Fruit fly (Drosophila melanogaster) whole organism, embryonic: ENCODE measurements around the gene Hsp110.

Source experiments
- Awh ChIP-seq: fragments of 200-800 bp; sonication (Bioruptor generic); IDR thresholded peaks from 2 replicates; pipeline ENCODE4, ENCODE4 v1.3.6; 2022; ENCODE audit warnings: missing biosample characterization, missing genetic modification characterization
- B-H1 ChIP-seq: fragments of 200-800 bp; sonication (Bioruptor generic); IDR thresholded peaks from 3 replicates; pipeline ENCODE4 v1.3.6; 2022; ENCODE audit warnings: missing biosample characterization, missing genetic modification characterization
- CG11398 ChIP-seq: fragments of 200-800 bp; sonication (Bioruptor generic); optimal IDR thresholded peaks from 2 replicates; lab custom pipeline; 2016; ENCODE audit warnings: missing biosample characterization, missing genetic modification characterization
- CG11723 ChIP-seq: fragments of 200-800 bp; sonication (Bioruptor generic); optimal IDR thresholded peaks from 2 replicates; lab custom pipeline; 2017; ENCODE audit warnings: missing biosample characterization, mild to moderate bottlenecking, missing genetic modification characterization
- CG12744 ChIP-seq: fragments of 200-800 bp; sonication (Bioruptor generic); optimal IDR thresholded peaks from 2 replicates; lab custom pipeline; 2016; ENCODE audit warnings: missing biosample characterization, missing genetic modification characterization
- CG13424 ChIP-seq: fragments of 200-800 bp; sonication (Bioruptor generic); optimal IDR thresholded peaks from 2 replicates; lab custom pipeline; 2019; ENCODE audit warnings: missing biosample characterization, mild to moderate bottlenecking, missing genetic modification characterization, moderate library complexity
- CG17568 ChIP-seq: fragments of 200-800 bp; sonication (Bioruptor generic); optimal IDR thresholded peaks from 2 replicates; lab custom pipeline; 2018; ENCODE audit warnings: missing biosample characterization, mild to moderate bottlenecking, missing genetic modification characterization, moderate library complexity
- CG18599 ChIP-seq: fragments of 200-800 bp; sonication (Bioruptor generic); optimal IDR thresholded peaks from 3 replicates; lab custom pipeline; 2017; ENCODE audit warnings: missing biosample characterization, missing genetic modification characterization, mild to moderate bottlenecking, moderate library complexity, missing genetic modification reagents
- CG18764 ChIP-seq: fragments of 200-800 bp; sonication (Bioruptor generic); optimal IDR thresholded peaks from 3 replicates; lab custom pipeline; 2016; ENCODE audit warnings: missing biosample characterization, missing genetic modification characterization
- CG2875 ChIP-seq: fragments of 200-800 bp; sonication (Bioruptor generic); optimal IDR thresholded peaks from 2 replicates; lab custom pipeline; 2017; ENCODE audit warnings: missing biosample characterization, mild to moderate bottlenecking, missing genetic modification characterization, missing genetic modification reagents
- CG3065 ChIP-seq: fragments of 200-800 bp; sonication (Bioruptor generic); optimal IDR thresholded peaks from 2 replicates; lab custom pipeline; 2016; ENCODE audit warnings: missing biosample characterization, missing genetic modification characterization
- CG34376 ChIP-seq: fragments of 200-800 bp; sonication (Bioruptor generic); optimal IDR thresholded peaks from 2 replicates; lab custom pipeline; 2018; ENCODE audit warnings: missing biosample characterization, mild to moderate bottlenecking, missing genetic modification characterization
- CG6175 ChIP-seq: fragments of 200-800 bp; sonication (Bioruptor generic); IDR thresholded peaks from 3 replicates; pipeline ENCODE4 v1.3.6; 2022; ENCODE audit warnings: missing biosample characterization, missing genetic modification characterization
- CG6854 ChIP-seq: fragments of 200-800 bp; sonication (Bioruptor generic); optimal IDR thresholded peaks from 3 replicates; lab custom pipeline; 2017; ENCODE audit warnings: missing biosample characterization, mild to moderate bottlenecking, missing genetic modification characterization
- CG7839 ChIP-seq: fragments of 200-800 bp; sonication (Bioruptor generic); optimal IDR thresholded peaks from 3 replicates; lab custom pipeline; 2018; ENCODE audit warnings: missing biosample characterization, mild to moderate bottlenecking, missing genetic modification characterization, moderate library complexity
- CG7963 ChIP-seq: fragments of 200-800 bp; sonication (Bioruptor generic); IDR thresholded peaks from 3 replicates; pipeline ENCODE4 v1.3.6; 2022; ENCODE audit warnings: missing biosample characterization, missing genetic modification characterization; ENCODE audit not compliant: partially characterized antibody
- CG8089 ChIP-seq: fragments of 200-800 bp; sonication (Bioruptor generic); optimal IDR thresholded peaks from 3 replicates; lab custom pipeline; 2016; ENCODE audit warnings: missing biosample characterization, missing genetic modification characterization
- CG8388 ChIP-seq: fragments of 200-800 bp; sonication (Bioruptor generic); optimal IDR thresholded peaks from 2 replicates; lab custom pipeline; 2019; ENCODE audit warnings: missing biosample characterization, mild to moderate bottlenecking, missing genetic modification characterization, moderate library complexity
- CG9932 ChIP-seq: fragments of 200-800 bp; sonication (Bioruptor generic); IDR thresholded peaks from 2 replicates; pipeline ENCODE4 v1.3.6; 2022; ENCODE audit warnings: missing biosample characterization, missing genetic modification characterization
- Chrac-16 ChIP-seq: fragments of 200-800 bp; sonication (Bioruptor generic); optimal IDR thresholded peaks from 3 replicates; lab custom pipeline; 2016; ENCODE audit warnings: missing biosample characterization, missing genetic modification characterization
- Gsc ChIP-seq: fragments of 200-800 bp; sonication (Bioruptor generic); IDR thresholded peaks from 2 replicates; pipeline ENCODE4 v1.3.6; 2022; ENCODE audit warnings: missing biosample characterization, missing genetic modification characterization
- HHEX ChIP-seq: fragments of 200-800 bp; sonication (Bioruptor generic); optimal IDR thresholded peaks from 3 replicates; lab custom pipeline; 2017; ENCODE audit warnings: missing biosample characterization, mild to moderate bottlenecking, missing genetic modification characterization, missing genetic modification reagents
- Lpt ChIP-seq: fragments of >200 bp; optimal IDR thresholded peaks from 2 replicates; lab custom pipeline; 2018; ENCODE audit warnings: missing biosample characterization, missing genetic modification characterization
- Sry-δ ChIP-seq: fragments of 200-800 bp; sonication (Bioruptor generic); optimal IDR thresholded peaks from 2 replicates; lab custom pipeline; 2016; ENCODE audit warnings: missing biosample characterization, missing genetic modification characterization
- Tbp ChIP-seq: fragments of >200 bp; optimal IDR thresholded peaks from 2 replicates; lab custom pipeline; 2018; ENCODE audit warnings: missing biosample characterization, missing genetic modification characterization
- Trl ChIP-seq, 3 experiments: fragments of >200 bp in 2 of 3; fragments of 200-800 bp in 1 of 3; sonication (Bioruptor generic) in 1 of 3; optimal IDR thresholded peaks; 2 replicates in 1 of 3; 3 replicates in 2 of 3; lab custom pipeline; 2016 to 2017; ENCODE audit warnings: missing biosample characterization in 1 of 3, missing genetic modification characterization in 1 of 3
- Vsx1 ChIP-seq: fragments of 200-800 bp; sonication (Bioruptor generic); optimal IDR thresholded peaks from 2 replicates; lab custom pipeline; 2017; ENCODE audit warnings: missing biosample characterization, mild to moderate bottlenecking, missing genetic modification characterization, missing genetic modification reagents
- ab ChIP-seq: fragments of 200-800 bp; sonication (Bioruptor generic); optimal IDR thresholded peaks from 2 replicates; lab custom pipeline; 2016; ENCODE audit warnings: missing biosample characterization, missing genetic modification characterization
- ato ChIP-seq: fragments of 200-800 bp; sonication (Bioruptor generic); IDR thresholded peaks from 2 replicates; pipeline ENCODE4 v1.3.6; 2022; ENCODE audit warnings: missing biosample characterization, missing genetic modification characterization; ENCODE audit not compliant: partially characterized antibody
- danr ChIP-seq: fragments of 200-800 bp; sonication (Bioruptor generic); IDR thresholded peaks from 2 replicates; pipeline ENCODE4 v1.3.6; 2022; ENCODE audit warnings: missing biosample characterization, missing genetic modification characterization
- dati ChIP-seq: fragments of 200-800 bp; sonication (Bioruptor generic); IDR thresholded peaks from 2 replicates; pipeline ENCODE4 v1.3.6; 2022; ENCODE audit warnings: missing biosample characterization, missing genetic modification characterization
- disco-r ChIP-seq: fragments of 200-800 bp; sonication (Bioruptor generic); optimal IDR thresholded peaks from 2 replicates; lab custom pipeline; 2016; ENCODE audit warnings: missing biosample characterization, missing genetic modification characterization
- dmrt99B ChIP-seq: fragments of 200-800 bp; sonication (Bioruptor generic); optimal IDR thresholded peaks from 2 replicates; lab custom pipeline; 2018; ENCODE audit warnings: missing biosample characterization, mild to moderate bottlenecking, missing genetic modification characterization, moderate library complexity
- dysf ChIP-seq: fragments of 200-800 bp; sonication (Bioruptor generic); IDR thresholded peaks from 3 replicates; pipeline ENCODE4 v1.3.6; 2022; ENCODE audit warnings: missing biosample characterization, missing genetic modification characterization
- esg ChIP-seq: fragments of 200-800 bp; sonication (Bioruptor generic); conservative IDR thresholded peaks from 2 replicates; pipeline ENCODE4 v1.3.6; 2022; ENCODE audit warnings: missing biosample characterization, missing genetic modification characterization
- exex ChIP-seq: fragments of 200-800 bp; sonication (Bioruptor generic); optimal IDR thresholded peaks from 4 replicates; lab custom pipeline; 2018; ENCODE audit warnings: missing biosample characterization, mild to moderate bottlenecking, missing genetic modification characterization, moderate library complexity
- eyg ChIP-seq: fragments of 200-800 bp; sonication (Bioruptor generic); optimal IDR thresholded peaks from 3 replicates; lab custom pipeline; 2016; ENCODE audit warnings: missing biosample characterization, missing genetic modification characterization
- grau ChIP-seq: fragments of 200-800 bp; optimal IDR thresholded peaks from 3 replicates; lab custom pipeline; 2019; ENCODE audit warnings: missing biosample characterization, mild to moderate bottlenecking, missing genetic modification characterization, moderate library complexity
- gro ChIP-seq: fragments of 200-800 bp; sonication (Bioruptor generic); optimal IDR thresholded peaks from 2 replicates; lab custom pipeline; 2016; ENCODE audit warnings: missing biosample characterization, missing genetic modification characterization
- jing ChIP-seq: fragments of 200-800 bp; sonication (Bioruptor generic); optimal IDR thresholded peaks from 2 replicates; lab custom pipeline; 2018; ENCODE audit warnings: missing biosample characterization, mild to moderate bottlenecking, missing genetic modification characterization
- lab ChIP-seq: fragments of 200-800 bp; sonication (Bioruptor generic); optimal IDR thresholded peaks from 3 replicates; lab custom pipeline; 2017; ENCODE audit warnings: missing biosample characterization, missing genetic modification characterization, mild to moderate bottlenecking, moderate library complexity, missing genetic modification reagents
- lilli ChIP-seq: fragments of 200-800 bp; sonication (Bioruptor generic); optimal IDR thresholded peaks from 3 replicates; lab custom pipeline; 2016; ENCODE audit warnings: missing biosample characterization, missing genetic modification characterization
- lmd ChIP-seq: fragments of 200-800 bp; sonication (Bioruptor generic); IDR thresholded peaks from 2 replicates; pipeline ENCODE4 v1.3.6; 2022; ENCODE audit warnings: missing biosample characterization, missing genetic modification characterization
- nom ChIP-seq: fragments of 200-800 bp; sonication (Bioruptor generic); optimal IDR thresholded peaks from 2 replicates; lab custom pipeline; 2017; ENCODE audit warnings: missing biosample characterization, missing genetic modification characterization, mild to moderate bottlenecking, moderate library complexity, missing genetic modification reagents
- pros ChIP-seq: fragments of 200-800 bp; sonication (Bioruptor generic); optimal IDR thresholded peaks from 3 replicates; lab custom pipeline; 2019; ENCODE audit warnings: missing biosample characterization, mild to moderate bottlenecking, missing genetic modification characterization, moderate library complexity
- ranshi ChIP-seq: fragments of 200-800 bp; sonication (Bioruptor generic); IDR thresholded peaks from 2 replicates; pipeline ENCODE4 v1.3.6; 2022; ENCODE audit warnings: missing biosample characterization, missing genetic modification characterization
- ttk ChIP-seq: fragments of 200-800 bp; sonication (Bioruptor generic); IDR thresholded peaks from 2 replicates; pipeline ENCODE4 v2.1.2; 2022; ENCODE audit warnings: missing biosample characterization, missing genetic modification characterization
- twi ChIP-seq: fragments of 200-800 bp; optimal IDR thresholded peaks from 2 replicates; lab custom pipeline; 2019; ENCODE audit warnings: missing biosample characterization, mild to moderate bottlenecking, missing genetic modification characterization, moderate library complexity
- unpg ChIP-seq: fragments of 200-800 bp; sonication (Bioruptor generic); optimal IDR thresholded peaks from 3 replicates; lab custom pipeline; 2018; ENCODE audit warnings: missing biosample characterization, mild to moderate bottlenecking, missing genetic modification characterization, moderate library complexity
- z ChIP-seq: fragments of 200-800 bp; sonication (Bioruptor generic); IDR thresholded peaks from 3 replicates; pipeline ENCODE4 v1.3.6; 2022; ENCODE audit warnings: missing biosample characterization, missing genetic modification characterization
- zf30C ChIP-seq: fragments of 200-800 bp; sonication (Bioruptor generic); optimal IDR thresholded peaks from 3 replicates; lab custom pipeline; 2018; ENCODE audit warnings: missing biosample characterization, mild to moderate bottlenecking, missing genetic modification characterization

Hsp110 gene

dm6 chr3L:14002524-14003135, 34.2 kb upstream of the Hsp110 start (continued):
- no peak for TF ChIP-seq CG7839
- TF ChIP-seq jing: no peak
- peak; percentile 50 for TF ChIP-seq exex (tag; lab: Kevin White, UChicago)
- TF ChIP-seq CG13424 (tag; lab: Kevin White, UChicago): no peak
- peak; percentile 18 for TF ChIP-seq twi
- TF ChIP-seq CG18764: no peak
- no peak for TF ChIP-seq zf30C
- no peak for TF ChIP-seq CG3065 (GFP tag; lab: Kevin White, UChicago)
- no peak for TF ChIP-seq nom
- TF ChIP-seq lmd (GFP tag; lab: Robert Waterston, UW): no peak
- TF ChIP-seq CG8388 (GFP tag; lab: Kevin White, UChicago): no peak
- TF ChIP-seq danr: no peak
- TF ChIP-seq CG34376 (GFP tag; lab: Kevin White, UChicago): no peak
- no peak for TF ChIP-seq dati (GFP tag; lab: Robert Waterston, UW)
- no peak for TF ChIP-seq Awh (GFP tag; lab: Robert Waterston, UW)
- TF ChIP-seq Trl (optimal IDR thresholded peaks at IDR 0.05; lab: Kevin White, UChicago): no peak
- no peak for TF ChIP-seq Trl (GFP tag; optimal IDR thresholded peaks at IDR 0.05; lab: Kevin White, UChicago)
- TF ChIP-seq Tbp: no peak
- no peak for TF ChIP-seq CG6175
- no peak for TF ChIP-seq Gsc (GFP tag; lab: Robert Waterston, UW)
- no peak for TF ChIP-seq Lpt (GFP tag; lab: Kevin White, UChicago)
- TF ChIP-seq eyg (GFP tag; lab: Kevin White, UChicago): no peak
- no peak for TF ChIP-seq disco-r (GFP tag; lab: Kevin White, UChicago)
- TF ChIP-seq esg (GFP tag; lab: Robert Waterston, UW): no peak
- no peak for TF ChIP-seq CG6854 (GFP tag; lab: Kevin White, UChicago)
- no peak for TF ChIP-seq Vsx1 (GFP tag; lab: Kevin White, UChicago)
- TF ChIP-seq B-H1 (GFP tag; lab: Robert Waterston, UW): no peak
- no peak for TF ChIP-seq dmrt99B (tag; lab: Kevin White, UChicago)
- no peak for TF ChIP-seq ranshi (GFP tag; lab: Robert Waterston, UW)
- TF ChIP-seq CG18599 (GFP tag; lab: Kevin White, UChicago): peak; percentile 35
- no peak for TF ChIP-seq ab
- TF ChIP-seq CG17568 (GFP tag; lab: Kevin White, UChicago): no peak
- peak; percentile 2 for TF ChIP-seq pros (GFP tag; lab: Kevin White, UChicago)
- TF ChIP-seq unpg (GFP tag; lab: Kevin White, UChicago): no peak
- TF ChIP-seq ato (GFP tag; lab: Robert Waterston, UW): no peak
- peak; percentile 6 for TF ChIP-seq grau
- TF ChIP-seq HHEX (GFP tag; lab: Kevin White, UChicago): no peak
- no peak for TF ChIP-seq lilli (GFP tag; lab: Kevin White, UChicago)
- no peak for TF ChIP-seq CG11398 (GFP tag; lab: Kevin White, UChicago)
- TF ChIP-seq CG9932 (GFP tag; lab: Robert Waterston, UW): no peak
- TF ChIP-seq CG8089: no peak
- no peak for TF ChIP-seq ttk (GFP tag; lab: Robert Waterston, UW)
- TF ChIP-seq CG11723 (GFP tag; lab: Kevin White, UChicago): no peak
- 0 out of 3 replicates have a peak, but pooled peaks have one; percentile 39 for TF ChIP-seq CG7963 (GFP tag; lab: Robert Waterston, UW)
- no peak for TF ChIP-seq dysf
- no peak for TF ChIP-seq gro (GFP tag; lab: Kevin White, UChicago)
- TF ChIP-seq Sry-δ (GFP tag; lab: Kevin White, UChicago): peak; percentile 11
- TF ChIP-seq lab: peak; percentile 35
- TF ChIP-seq CG2875 (GFP tag; lab: Kevin White, UChicago): no peak
- no peak for TF ChIP-seq z (GFP tag; lab: Robert Waterston, UW)
- no peak for TF ChIP-seq Chrac-16
- TF ChIP-seq CG12744 (GFP tag; lab: Kevin White, UChicago): no peak
